Worm (Caenorhabditis elegans) whole organism, L4 larva: ENCODE data around the gene pept-1.

Experiments
- F10B5.3 ChIP-seq: sonication (generic microtip); optimal IDR thresholded peaks from 2 replicates; lab custom pipeline; 2016; ENCODE audit warnings: mild to moderate bottlenecking, missing genetic modification characterization, missing compliant biosample characterization
- aha-1 ChIP-seq: fragments of 150-350 bp; peaks from one replicate; lab custom pipeline; 2014; ENCODE audit warnings: missing biosample characterization, missing genetic modification characterization
- fos-1 ChIP-seq: fragments of 150-350 bp; optimal IDR thresholded peaks from 2 replicates; lab custom pipeline; 2014; ENCODE audit warnings: missing biosample characterization, missing genetic modification characterization
- nhr-10 ChIP-seq: fragments of 150-350 bp; optimal IDR thresholded peaks from 2 replicates; lab custom pipeline; 2014; ENCODE audit warnings: missing biosample characterization, missing genetic modification characterization
- saeg-2 ChIP-seq: fragments of 200-800 bp; sonication (Bioruptor generic); IDR thresholded peaks from 2 replicates; pipeline ENCODE4 v1.3.6; 2022; ENCODE audit warnings: missing genetic modification reagents, missing genetic modification characterization, missing compliant biosample characterization
- tag-97 ChIP-seq: fragments of 200-800 bp; sonication (Bioruptor generic); IDR thresholded peaks from 2 replicates; pipeline ENCODE4 v1.3.6; 2022; ENCODE audit warnings: missing genetic modification characterization, missing compliant biosample characterization
- ztf-7 ChIP-seq: fragments of 150-350 bp; optimal IDR thresholded peaks from 2 replicates; lab custom pipeline; 2014; ENCODE audit warnings: missing biosample characterization, missing genetic modification characterization

DNA sequence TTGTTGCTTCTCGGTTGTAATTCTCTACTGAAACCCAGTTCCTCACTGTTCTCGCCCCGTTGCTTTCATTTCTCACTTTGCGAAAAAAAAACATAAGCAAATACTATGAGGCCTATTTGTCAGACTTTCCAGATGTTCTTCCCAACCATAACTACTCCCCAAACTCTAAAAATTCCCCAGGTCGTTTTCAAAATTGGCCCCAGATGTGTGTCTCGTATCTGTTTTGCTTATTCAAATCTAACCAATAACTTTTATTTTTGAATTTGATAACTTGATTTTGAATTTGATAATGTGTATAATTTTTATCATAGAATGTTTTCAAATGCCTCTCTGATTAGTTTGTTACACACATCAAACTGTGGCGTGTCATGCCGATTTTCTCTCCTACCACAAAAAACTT lies 48.9 kb upstream of the pept-1 start:
- TF ChIP-seq fos-1 (tag; lab: Kevin White, UChicago) (no peak), nhr-10 (no peak), ztf-7 (tag; lab: Kevin White, UChicago) (no peak), aha-1 (tag; lab: Kevin White, UChicago) (no peak), tag-97 (no peak), F10B5.3 (no peak), saeg-2 (GFP tag; lab: Robert Waterston, UW) (no peak)
